Worm (Caenorhabditis elegans): Measurements from ENCODE around the gene W10G11.19.
A peak's percentile ranks its signal among the peaks of the same experiment; 100 is the strongest.

Gene W10G11.19

DNA sequence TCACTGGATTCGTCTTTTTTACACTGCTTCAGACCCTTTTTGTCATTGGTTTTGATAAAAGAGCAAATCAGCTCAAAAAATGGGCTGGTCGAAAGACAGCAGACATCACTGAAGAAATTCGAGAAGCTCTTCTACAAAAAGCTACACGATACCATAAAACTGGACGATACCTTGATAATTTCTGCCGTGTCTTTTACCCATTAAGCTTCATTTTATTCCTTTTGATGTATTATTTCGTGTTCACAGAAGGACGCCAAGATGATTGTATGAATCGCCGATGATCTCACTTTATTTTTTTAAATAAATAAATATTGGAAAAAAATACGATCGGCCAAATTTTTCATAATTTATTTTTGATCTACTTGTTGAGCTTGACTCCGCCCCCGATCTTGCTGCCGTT is 16.6 kb downstream of the W10G11.19 start:
- TF ChIP-seq pqm-1 (tag; optimal IDR thresholded peaks at IDR 0.05) (no peak), ceh-9 (tag; optimal IDR thresholded peaks at IDR 0.05) (no peak), elt-4 (tag; optimal IDR thresholded peaks at IDR 0.05) (no peak), che-1 (tag; optimal IDR thresholded peaks at IDR 0.05) (no peak), ref-2 (tag; optimal IDR thresholded peaks at IDR 0.05) (no peak), unc-55 (GFP tag; optimal IDR thresholded peaks at IDR 0.05) (no peak), nhr-232 (tag; optimal IDR thresholded peaks at IDR 0.05) (no peak), ceh-2 (tag; optimal IDR thresholded peaks at IDR 0.05) (no peak), lim-6 (tag; optimal IDR thresholded peaks at IDR 0.05) (no peak)

DNA sequence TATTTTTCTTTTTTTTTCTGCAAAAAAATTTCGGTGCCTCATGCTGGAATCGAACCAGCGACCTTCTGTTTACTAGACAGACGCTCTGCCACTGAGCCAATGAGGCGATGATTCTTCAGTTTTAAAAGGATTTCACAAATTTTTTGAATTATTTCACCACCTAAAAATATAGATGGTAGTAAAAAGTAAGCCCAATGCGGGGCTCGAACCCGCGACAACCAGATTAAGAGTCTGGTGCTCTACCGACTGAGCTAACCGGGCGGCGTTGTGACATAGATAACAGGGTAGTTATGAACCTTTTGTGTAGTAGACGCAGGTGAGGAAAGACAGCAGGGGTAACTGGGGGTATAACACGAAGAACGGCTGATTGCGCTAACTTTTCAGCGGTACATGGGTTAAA is 17.1 kb downstream of the W10G11.19 start:
- TF ChIP-seq sox-4 (tag; optimal IDR thresholded peaks at IDR 0.05), result peak; percentile 42
- peak; percentile 43 for TF ChIP-seq hlh-15 (tag; optimal IDR thresholded peaks at IDR 0.05)
- peak; percentile 20 for TF ChIP-seq sdc-2 (tag; optimal IDR thresholded peaks at IDR 0.05)
- peak; percentile 70 for TF ChIP-seq ceh-6 (GFP tag; optimal IDR thresholded peaks at IDR 0.05)
- TF ChIP-seq gmeb-2 (tag; optimal IDR thresholded peaks at IDR 0.05), result peak; percentile 55
- peak; percentile 60 for TF ChIP-seq eyg-1 (tag; optimal IDR thresholded peaks at IDR 0.05)
- TF ChIP-seq C38D4.7 (GFP tag; optimal IDR thresholded peaks at IDR 0.05), result peak; percentile 37
- peak; percentile 42 for TF ChIP-seq C08G9.2 (tag; optimal IDR thresholded peaks at IDR 0.05)
- TF ChIP-seq tbx-2 (tag; optimal IDR thresholded peaks at IDR 0.05), result peak; percentile 4
- peak; percentile 61 for TF ChIP-seq hlh-6 (tag; optimal IDR thresholded peaks at IDR 0.05)
- TF ChIP-seq F13H6.1 (tag; optimal IDR thresholded peaks at IDR 0.05), result peak; percentile 2
- TF ChIP-seq ceh-45 (GFP tag; IDR thresholded peaks at IDR 0.05), result peak; percentile 55; the same call in 1 of the 2 replicates
- peak; percentile 8 for TF ChIP-seq ref-2 (tag; optimal IDR thresholded peaks at IDR 0.05)
- TF ChIP-seq ztf-16 (tag; optimal IDR thresholded peaks at IDR 0.05), result peak; percentile 25
- peak; percentile 12 for TF ChIP-seq K09A11.1 (tag; optimal IDR thresholded peaks at IDR 0.05; ENCODE audit: insufficient read depth)
- peak; percentile 34 for TF ChIP-seq unc-86 (tag; optimal IDR thresholded peaks at IDR 0.05)
- TF ChIP-seq fax-1 (tag; optimal IDR thresholded peaks at IDR 0.05), result peak; percentile 19
- peak; percentile 12 for TF ChIP-seq zip-5 (tag; optimal IDR thresholded peaks at IDR 0.05)
- TF ChIP-seq ceh-19 (GFP tag; optimal IDR thresholded peaks at IDR 0.05), result peak; percentile 25
- peak; percentile 40; the same call in 1 of the 2 replicates for TF ChIP-seq unc-3 (GFP tag; conservative IDR thresholded peaks at IDR 0.05)
- peak; percentile 42 for TF ChIP-seq unc-3 (tag; optimal IDR thresholded peaks at IDR 0.05)
- peak; percentile 55 for TF ChIP-seq fkh-6 (tag; optimal IDR thresholded peaks at IDR 0.05)
- peak; percentile 23 for TF ChIP-seq dve-1 (tag; optimal IDR thresholded peaks at IDR 0.05)
- TF ChIP-seq syd-9 (tag; optimal IDR thresholded peaks at IDR 0.05), result peak; percentile 46
- peak; percentile 55 for TF ChIP-seq pat-9 (tag; optimal IDR thresholded peaks at IDR 0.05)
- peak; percentile 49 for TF ChIP-seq che-1 (tag; optimal IDR thresholded peaks at IDR 0.05)
- TF ChIP-seq Y22D7AL.16 (tag; optimal IDR thresholded peaks at IDR 0.05), result peak; percentile 41
- TF ChIP-seq nhr-232 (tag; optimal IDR thresholded peaks at IDR 0.05), result peak; percentile 30
- peak; percentile 38 for TF ChIP-seq lin-11 (tag; optimal IDR thresholded peaks at IDR 0.05)

DNA sequence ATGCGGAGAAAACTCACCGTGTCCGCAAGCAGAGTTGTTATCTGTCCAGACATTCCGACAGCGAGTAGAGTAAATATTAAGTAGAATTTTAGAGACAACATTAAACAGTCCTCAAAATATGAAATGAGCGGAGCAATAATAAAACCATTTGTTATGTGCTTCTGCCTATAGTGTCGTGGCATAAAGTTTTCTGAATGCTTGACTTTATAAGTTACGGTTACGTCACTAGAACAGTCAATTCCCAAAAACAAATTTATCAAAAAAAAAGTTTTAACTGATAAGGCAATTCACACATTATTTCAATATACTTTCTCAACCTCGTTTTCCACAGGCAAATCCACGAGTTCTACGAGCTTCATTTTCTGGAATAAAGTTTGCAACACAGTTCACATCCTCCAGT is 18.7 kb downstream of the W10G11.19 start, which contains the start of gene clec-127:
TSS of gene clec-127 (minus strand) at position 101 of the 400 bp plus-strand sequence.
- TF ChIP-seq K09A11.1 (tag; optimal IDR thresholded peaks at IDR 0.05; ENCODE audit: insufficient read depth) (no peak), ama-1 (optimal IDR thresholded peaks at IDR 0.05) (no peak), lim-6 (tag; optimal IDR thresholded peaks at IDR 0.05) (no peak), dmd-4 (tag; optimal IDR thresholded peaks at IDR 0.05; ENCODE audit: borderline replicate concordance) (no peak), lin-11 (tag; optimal IDR thresholded peaks at IDR 0.05) (no peak), ceh-31 (tag; optimal IDR thresholded peaks at IDR 0.05) (no peak), gmeb-2 (tag; optimal IDR thresholded peaks at IDR 0.05) (no peak), pros-1 (tag; optimal IDR thresholded peaks at IDR 0.05) (no peak), mec-3 (tag; optimal IDR thresholded peaks at IDR 0.05; ENCODE audit: borderline replicate concordance) (no peak), zip-5 (tag; optimal IDR thresholded peaks at IDR 0.05) (no peak), pag-3 (tag; optimal IDR thresholded peaks at IDR 0.05; ENCODE audit: borderline replicate concordance) (no peak), ztf-16 (tag; optimal IDR thresholded peaks at IDR 0.05) (no peak), hlh-6 (tag; optimal IDR thresholded peaks at IDR 0.05) (no peak), syd-9 (tag; optimal IDR thresholded peaks at IDR 0.05) (no peak), ceh-24 (tag; optimal IDR thresholded peaks at IDR 0.05) (no peak), fkh-6 (tag; optimal IDR thresholded peaks at IDR 0.05) (no peak), nhr-232 (tag; optimal IDR thresholded peaks at IDR 0.05) (no peak), ceh-30 (tag; optimal IDR thresholded peaks at IDR 0.05) (no peak), unc-86 (tag; optimal IDR thresholded peaks at IDR 0.05) (no peak)
